Worm (Caenorhabditis elegans) whole organism, L4/young adult: ENCODE data around the gene gst-24.

Experiments
- W03F9.2 ChIP-seq: fragments of 150-350 bp; optimal IDR thresholded peaks from 2 replicates; lab custom pipeline; 2014; ENCODE audit warnings: missing biosample characterization, missing genetic modification characterization
- dao-5 ChIP-seq: sonication (generic microtip); optimal IDR thresholded peaks from 2 replicates; lab custom pipeline; 2016; ENCODE audit warnings: missing genotype, missing genetic modification characterization, moderate library complexity, missing compliant biosample characterization

DNA sequence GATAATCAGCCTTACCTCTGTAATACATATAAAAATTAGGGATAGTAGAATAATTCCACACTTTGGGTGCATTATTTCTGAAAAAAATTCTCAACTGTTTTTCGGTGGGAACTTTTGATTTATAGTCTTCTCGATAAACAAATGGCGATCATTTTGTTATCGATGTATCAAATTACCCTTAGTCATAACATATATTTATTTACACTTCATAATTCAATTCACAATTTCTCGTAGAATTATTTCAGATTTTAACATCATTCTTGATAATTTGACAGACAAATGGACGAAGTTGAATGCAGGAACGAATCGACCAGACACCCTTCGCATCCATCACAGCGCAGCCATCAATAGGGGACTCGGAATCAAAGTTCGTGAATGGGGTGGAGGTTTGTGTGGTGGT lies 20.7 kb downstream of the gst-24 start, which contains the start of gene clec-145:
- TF ChIP-seq dao-5 (no peak), W03F9.2 (tag; lab: Kevin White, UChicago) (no peak)
